Worm (Caenorhabditis elegans): ENCODE data around the gene fbxb-90.

The fbxb-90 gene

ce11 chrII:3759010-3759409 lies 10.4 kb upstream of the fbxb-90 start, which contains the start of gene T24E12.12:
TSS of gene T24E12.12 (plus strand) at chrII:3759290.
- TF ChIP-seq fkh-8 (tag; optimal IDR thresholded peaks at IDR 0.05) (peak; percentile 55), nhr-71 (tag; optimal IDR thresholded peaks at IDR 0.05) (peak; percentile 52), egl-13 (tag; optimal IDR thresholded peaks at IDR 0.05) (no peak)

DNA sequence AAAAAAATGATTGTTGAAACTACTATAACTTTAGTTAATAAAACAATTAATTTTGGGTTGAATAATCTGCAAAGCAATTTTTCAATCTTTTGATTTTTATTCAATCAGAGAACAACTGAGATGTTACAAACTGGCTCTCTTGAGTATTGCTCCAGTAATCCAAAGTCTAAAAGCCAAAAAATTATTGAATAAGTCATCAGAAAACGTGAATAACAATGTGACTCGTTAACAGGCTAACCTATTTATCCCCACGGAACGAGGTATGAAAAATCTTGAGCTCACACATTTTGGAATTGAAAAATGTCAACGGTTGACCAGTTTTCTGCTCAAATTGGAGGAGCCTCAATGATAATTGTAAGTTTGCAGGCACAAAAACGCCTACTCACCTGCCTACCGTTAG lies 8.9 kb upstream of the fbxb-90 start, which contains the start of gene srx-111:
srx-111 (plus strand) TSS at position 301 of the 400 bp plus-strand sequence.
- TF ChIP-seq fkh-10 (GFP tag; optimal IDR thresholded peaks at IDR 0.05): no peak
- TF ChIP-seq pax-3 (tag; optimal IDR thresholded peaks at IDR 0.05): no peak
- no peak for TF ChIP-seq unc-98 (GFP tag; IDR thresholded peaks at IDR 0.05)
- TF ChIP-seq skn-1 (tag; optimal IDR thresholded peaks at IDR 0.05): no peak

DNA sequence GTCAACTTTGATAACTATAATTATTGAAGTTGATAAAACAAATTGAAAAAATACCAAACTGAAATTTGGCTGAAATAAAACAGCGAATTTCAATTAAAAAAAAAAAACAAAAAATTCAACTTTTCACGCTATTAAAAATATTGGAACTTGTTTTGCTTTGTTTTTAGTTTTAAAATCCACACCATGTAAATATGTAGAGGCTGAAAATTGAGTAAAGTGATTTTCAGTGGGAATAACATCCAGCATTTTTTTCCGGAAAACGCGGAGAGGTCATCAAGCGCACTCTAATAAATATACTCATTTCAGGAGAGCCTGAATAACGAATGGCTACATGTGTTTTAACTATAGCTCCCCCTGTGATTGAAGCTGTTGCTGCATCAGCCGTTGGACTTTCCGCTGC lies 5.0 kb upstream of the fbxb-90 start, which contains the start of gene rcd-1:
rcd-1 (plus strand) TSS at position 301 of the 400 bp plus-strand sequence.
- no peak for TF ChIP-seq tlp-1 (tag; optimal IDR thresholded peaks at IDR 0.05)
- TF ChIP-seq nhr-28 (tag; optimal IDR thresholded peaks at IDR 0.05): no peak
- TF ChIP-seq vab-15 (tag; optimal IDR thresholded peaks at IDR 0.05): no peak
- no peak for TF ChIP-seq skn-1 (tag; optimal IDR thresholded peaks at IDR 0.05)
- TF ChIP-seq unc-30 (tag; optimal IDR thresholded peaks at IDR 0.05): no peak
- TF ChIP-seq alr-1 (tag; optimal IDR thresholded peaks at IDR 0.05; ENCODE audit: borderline replicate concordance): no peak
- no peak for TF ChIP-seq ceh-8 (GFP tag; optimal IDR thresholded peaks at IDR 0.05)
- TF ChIP-seq nhr-90 (tag; optimal IDR thresholded peaks at IDR 0.05; ENCODE audit: poor library complexity): no peak
- no peak for TF ChIP-seq ama-1 (optimal IDR thresholded peaks at IDR 0.05)
- TF ChIP-seq efl-1 (optimal IDR thresholded peaks at IDR 0.05): no peak
- no peak for TF ChIP-seq efl-1 (GFP tag; optimal IDR thresholded peaks at IDR 0.05 in 1 of 2)
- no peak for TF ChIP-seq elt-2 (tag; optimal IDR thresholded peaks at IDR 0.05)
- TF ChIP-seq nhr-77 (tag; optimal IDR thresholded peaks at IDR 0.05): no peak
- no peak for TF ChIP-seq pag-3 (tag; optimal IDR thresholded peaks at IDR 0.05; ENCODE audit: borderline replicate concordance, insufficient read depth)
- TF ChIP-seq F16B12.6 (tag; optimal IDR thresholded peaks at IDR 0.05): no peak
- TF ChIP-seq grh-1 (GFP tag; IDR thresholded peaks at IDR 0.05): no peak
- no peak for TF ChIP-seq hpl-2 (GFP tag; optimal IDR thresholded peaks at IDR 0.05)
- TF ChIP-seq C04F5.9 (tag; optimal IDR thresholded peaks at IDR 0.05): no peak
- no peak for TF ChIP-seq sup-37 (GFP tag; optimal IDR thresholded peaks at IDR 0.05)
- no peak for TF ChIP-seq unc-98 (GFP tag; IDR thresholded peaks at IDR 0.05)
- TF ChIP-seq Y116A8C.19 (tag; optimal IDR thresholded peaks at IDR 0.05; ENCODE audit: borderline replicate concordance): no peak

ce11 chrII:3752184-3752583 lies 3.6 kb upstream of the fbxb-90 start, which contains the start of gene sdz-11:
TSS of gene sdz-11 (minus strand) at chrII:3752284.
- TF ChIP-seq jun-1 (tag; optimal IDR thresholded peaks at IDR 0.05) (no peak), mef-2 (tag; optimal IDR thresholded peaks at IDR 0.05) (no peak), nhr-47 (tag; optimal IDR thresholded peaks at IDR 0.05) (no peak), lsy-2 (tag; optimal IDR thresholded peaks at IDR 0.05) (no peak)

- TF ChIP-seq tlp-1 (tag; optimal IDR thresholded peaks at IDR 0.05): no peak
These were observed 2.1 kb upstream of the fbxb-90 start, which contains the start of gene fbxb-91 for ce11 chrII:3750685-3751084. TSS of gene fbxb-91 (minus strand) at chrII:3750785.

- TF ChIP-seq efl-1 (optimal IDR thresholded peaks at IDR 0.05) (no peak), efl-1 (GFP tag; optimal IDR thresholded peaks at IDR 0.05 in 1 of 2) (no peak), xbp-1 (tag; optimal IDR thresholded peaks at IDR 0.05) (no peak), ces-1 (GFP tag; optimal IDR thresholded peaks at IDR 0.05) (no peak), tbx-2 (tag; optimal IDR thresholded peaks at IDR 0.05) (no peak), fkh-10 (GFP tag; optimal IDR thresholded peaks at IDR 0.05) (no peak), mab-9 (GFP tag; IDR thresholded peaks at IDR 0.05) (no peak), snpc-4 (tag; optimal IDR thresholded peaks at IDR 0.05) (no peak), nhr-84 (tag; optimal IDR thresholded peaks at IDR 0.05) (no peak), lin-14 (GFP tag; optimal IDR thresholded peaks at IDR 0.05) (no peak), nhr-19 (GFP tag; conservative IDR thresholded peaks at IDR 0.05) (no peak), rnt-1 (tag; optimal IDR thresholded peaks at IDR 0.05) (no peak), C34B4.2 (tag; optimal IDR thresholded peaks at IDR 0.05) (no peak), sox-4 (tag; optimal IDR thresholded peaks at IDR 0.05) (no peak), ama-1 (optimal IDR thresholded peaks at IDR 0.05) (no peak)
These were observed 1.2 kb downstream of the fbxb-90 start, which contains the start of gene fbxb-92 for ce11 chrII:3747405-3747804. TSS of gene fbxb-92 (minus strand) at chrII:3747505.

Data from whole organism, L1 larva.